Fruit fly (Drosophila melanogaster): Measurements from ENCODE around the gene CG13653.

CG13653 gene

dm6 chr3R:25178521-25178920, 16.8 kb upstream of the CG13653 start (continued):
- TF ChIP-seq fkh (GFP tag; optimal IDR thresholded peaks at IDR 0.05) (no peak), CG6163 (GFP tag; IDR thresholded peaks at IDR 0.05) (peak; percentile 76), topi (GFP tag; optimal IDR thresholded peaks at IDR 0.05) (peak; percentile 70), lz (GFP tag; optimal IDR thresholded peaks at IDR 0.05) (peak; percentile 82), CG7368 (GFP tag; optimal IDR thresholded peaks at IDR 0.05) (peak; percentile 56), pdm3 (GFP tag; optimal IDR thresholded peaks at IDR 0.05) (peak; percentile 83), CG3919 (GFP tag; optimal IDR thresholded peaks at IDR 0.05) (peak; percentile 74), CG3032 (tag; optimal IDR thresholded peaks at IDR 0.05) (peak; percentile 77), dsx (GFP tag; optimal IDR thresholded peaks at IDR 0.05; ENCODE audit: poor library complexity, severe bottlenecking) (peak; percentile 57), eg (GFP tag; IDR thresholded peaks at IDR 0.05) (peak; percentile 50), salr (GFP tag; optimal IDR thresholded peaks at IDR 0.05) (peak; percentile 48 to 67), CG1621 (tag; optimal IDR thresholded peaks at IDR 0.05) (peak; percentile 74), dac (GFP tag; optimal IDR thresholded peaks at IDR 0.05) (no peak), CG15336 (GFP tag; IDR thresholded peaks at IDR 0.05) (peak; percentile 53), CG8632 (GFP tag; optimal IDR thresholded peaks at IDR 0.05) (peak; percentile 77), CG11902 (GFP tag; optimal IDR thresholded peaks at IDR 0.05) (peak; percentile 58), Met (GFP tag; optimal IDR thresholded peaks at IDR 0.05) (peak; percentile 89), Ets21C (GFP tag; optimal IDR thresholded peaks at IDR 0.05) (peak; percentile 67), spab (GFP tag; optimal IDR thresholded peaks at IDR 0.05) (peak; percentile 72), Lpt (GFP tag; optimal IDR thresholded peaks at IDR 0.05) (no peak), CG6792 (GFP tag; optimal IDR thresholded peaks at IDR 0.05) (peak; percentile 77), CG16779 (tag; optimal IDR thresholded peaks at IDR 0.05) (no peak), Sox15 (GFP tag; optimal IDR thresholded peaks at IDR 0.05) (peak; percentile 70), Sox14 (GFP tag; optimal IDR thresholded peaks at IDR 0.05) (peak; percentile 80), Hr38 (GFP tag; optimal IDR thresholded peaks at IDR 0.05) (no peak), Eip93F (GFP tag; optimal IDR thresholded peaks at IDR 0.05) (peak; percentile 37), achi (GFP tag; optimal IDR thresholded peaks at IDR 0.05) (peak; percentile 61), fd85E (GFP tag; optimal IDR thresholded peaks at IDR 0.05) (no peak), Smox (GFP tag; optimal IDR thresholded peaks at IDR 0.05) (peak; percentile 87), CG4318 (GFP tag; optimal IDR thresholded peaks at IDR 0.05) (peak; percentile 27), CG32006 (GFP tag; optimal IDR thresholded peaks at IDR 0.05) (peak; percentile 68), CG6854 (GFP tag; optimal IDR thresholded peaks at IDR 0.05) (no peak), Hr39 (GFP tag; optimal IDR thresholded peaks at IDR 0.05) (peak; percentile 85), CG10631 (GFP tag; optimal IDR thresholded peaks at IDR 0.05) (peak; percentile 70), vri (GFP tag; optimal IDR thresholded peaks at IDR 0.05) (peak; percentile 83), svp (GFP tag) (peak; percentile 89), CG10669 (GFP tag; optimal IDR thresholded peaks at IDR 0.05) (peak; percentile 79)

- TF ChIP-seq achi (GFP tag; optimal IDR thresholded peaks at IDR 0.05) (no peak), CG4318 (GFP tag; optimal IDR thresholded peaks at IDR 0.05) (no peak), Met (GFP tag; optimal IDR thresholded peaks at IDR 0.05) (no peak), acj6 (GFP tag; optimal IDR thresholded peaks at IDR 0.05) (no peak), Smox (GFP tag; optimal IDR thresholded peaks at IDR 0.05) (no peak), Hr4 (GFP tag; optimal IDR thresholded peaks at IDR 0.05) (no peak), CG3919 (GFP tag; optimal IDR thresholded peaks at IDR 0.05) (no peak), CG10669 (GFP tag; optimal IDR thresholded peaks at IDR 0.05) (no peak), Hr38 (GFP tag; optimal IDR thresholded peaks at IDR 0.05) (no peak), Ets21C (GFP tag; optimal IDR thresholded peaks at IDR 0.05) (no peak), CG8119 (GFP tag; IDR thresholded peaks at IDR 0.05) (no peak), fkh (GFP tag; optimal IDR thresholded peaks at IDR 0.05) (no peak), spab (GFP tag; optimal IDR thresholded peaks at IDR 0.05) (no peak), Gug (GFP tag; IDR thresholded peaks at IDR 0.05) (no peak), esn (GFP tag; optimal IDR thresholded peaks at IDR 0.05) (no peak), CG6163 (GFP tag; IDR thresholded peaks at IDR 0.05) (no peak)
Observed at dm6 chr3R:25181424-25181823, 13.9 kb upstream of the CG13653 start.

Measured in whole organism, prepupa.